Worm (Caenorhabditis elegans) whole organism, mixed stage, embryonic: Measurements from ENCODE around the gene clec-150.

Experiments used
- M03D4.4 ChIP-seq: sonication (generic microtip); optimal IDR thresholded peaks from 2 replicates; lab custom pipeline; 2017; ENCODE audit warnings: mild to moderate bottlenecking, missing genetic modification characterization, missing compliant biosample characterization
- bed-3 ChIP-seq: fragments of 200-800 bp; sonication (Bioruptor generic); optimal IDR thresholded peaks from 3 replicates; lab custom pipeline; 2018; ENCODE audit warnings: mild to moderate bottlenecking, missing genetic modification characterization, moderate library complexity, missing compliant biosample characterization
- blmp-1 ChIP-seq: fragments of 150-350 bp; optimal IDR thresholded peaks from 2 replicates; lab custom pipeline; 2014; ENCODE audit warnings: missing biosample characterization, missing genetic modification characterization
- ceh-39 ChIP-seq: fragments of 150-350 bp; optimal IDR thresholded peaks from 2 replicates; lab custom pipeline; 2014; ENCODE audit warnings: missing biosample characterization, missing genetic modification characterization
- ceh-43 ChIP-seq: fragments of 200-800 bp; sonication (Bioruptor generic); optimal IDR thresholded peaks from 2 replicates; lab custom pipeline; 2018; ENCODE audit warnings: mild to moderate bottlenecking, missing genetic modification characterization, moderate library complexity, missing compliant biosample characterization
- ceh-83 ChIP-seq: fragments of 200-800 bp; sonication (Bioruptor generic); optimal IDR thresholded peaks from 2 replicates; lab custom pipeline; 2018; ENCODE audit warnings: mild to moderate bottlenecking, missing genetic modification characterization, missing compliant biosample characterization
- ces-1 ChIP-seq: fragments of 150-350 bp; optimal IDR thresholded peaks from 2 replicates; lab custom pipeline; 2014; ENCODE audit warnings: missing biosample characterization, missing genetic modification reagents, missing genetic modification characterization
- cnd-1 ChIP-seq: fragments of 200-800 bp; sonication (Bioruptor generic); optimal IDR thresholded peaks from 2 replicates; lab custom pipeline; 2018; ENCODE audit warnings: mild to moderate bottlenecking, missing genetic modification characterization, missing compliant biosample characterization
- drap-1 ChIP-seq: fragments of 200-800 bp; sonication (Bioruptor generic); optimal IDR thresholded peaks from 3 replicates; lab custom pipeline; 2018; ENCODE audit warnings: mild to moderate bottlenecking, missing genetic modification characterization, missing compliant biosample characterization
- elt-1 ChIP-seq: sonication (generic microtip); optimal IDR thresholded peaks from 2 replicates; lab custom pipeline; 2017; ENCODE audit warnings: missing genetic modification characterization, mild to moderate bottlenecking, missing compliant biosample characterization, antibody characterized with exemption, moderate library complexity, borderline replicate concordance; ENCODE audit not compliant: insufficient read depth
- elt-3 ChIP-seq: fragments of 150-350 bp; optimal IDR thresholded peaks from 2 replicates; lab custom pipeline; 2014; ENCODE audit warnings: missing biosample characterization, missing genetic modification characterization
- flh-1 ChIP-seq: fragments of 200-800 bp; sonication (Bioruptor generic); optimal IDR thresholded peaks from 2 replicates; lab custom pipeline; 2018; ENCODE audit warnings: mild to moderate bottlenecking, missing genetic modification characterization, moderate library complexity, missing compliant biosample characterization
- ham-2 ChIP-seq: fragments of 200-800 bp; sonication (Bioruptor generic); optimal IDR thresholded peaks from 2 replicates; lab custom pipeline; 2018; ENCODE audit warnings: mild to moderate bottlenecking, missing genetic modification characterization, missing compliant biosample characterization
- hlh-1 ChIP-seq: fragments of 150-350 bp; optimal IDR thresholded peaks from 2 replicates; lab custom pipeline; 2014; ENCODE audit warnings: missing biosample characterization, missing genetic modification reagents, missing genetic modification characterization
- lin-13 ChIP-seq: fragments of 150-350 bp; optimal IDR thresholded peaks from 2 replicates; lab custom pipeline; 2014; ENCODE audit warnings: missing biosample characterization, missing genetic modification characterization
- lin-32 ChIP-seq: fragments of 200-800 bp; sonication (Bioruptor generic); optimal IDR thresholded peaks from 2 replicates; lab custom pipeline; 2018; ENCODE audit warnings: mild to moderate bottlenecking, missing genetic modification characterization, missing compliant biosample characterization
- lsy-2 ChIP-seq: fragments of 150-350 bp; optimal IDR thresholded peaks from 2 replicates; lab custom pipeline; 2014; ENCODE audit warnings: missing biosample characterization, missing genetic modification characterization
- mab-5 ChIP-seq: fragments of 150-350 bp; optimal IDR thresholded peaks from 2 replicates; lab custom pipeline; 2014; ENCODE audit warnings: missing biosample characterization, missing genetic modification characterization
- mep-1 ChIP-seq: fragments of 150-350 bp; optimal IDR thresholded peaks from 2 replicates; lab custom pipeline; 2017; ENCODE audit warnings: missing biosample characterization, missing genetic modification reagents, missing genetic modification characterization, inconsistent platforms
- mls-2 ChIP-seq: sonication (generic microtip); optimal IDR thresholded peaks from 2 replicates; lab custom pipeline; 2016; ENCODE audit warnings: mild to moderate bottlenecking, missing genetic modification characterization, moderate library complexity, missing compliant biosample characterization
- nhr-12 ChIP-seq: fragments of 150-350 bp; optimal IDR thresholded peaks from 2 replicates; lab custom pipeline; 2014; ENCODE audit warnings: missing biosample characterization, missing genetic modification characterization
- nhr-2 ChIP-seq: fragments of 150-350 bp; optimal IDR thresholded peaks from 2 replicates; lab custom pipeline; 2014; ENCODE audit warnings: missing biosample characterization, missing genetic modification characterization
- nhr-237 ChIP-seq: fragments of 150-350 bp; optimal IDR thresholded peaks from 2 replicates; lab custom pipeline; 2014; ENCODE audit warnings: missing biosample characterization, missing genetic modification characterization
- nhr-28 ChIP-seq: fragments of 150-350 bp; optimal IDR thresholded peaks from 2 replicates; lab custom pipeline; 2014; ENCODE audit warnings: missing biosample characterization, missing genetic modification characterization
- nhr-76 ChIP-seq: sonication (generic microtip); optimal IDR thresholded peaks from 2 replicates; lab custom pipeline; 2017; ENCODE audit warnings: missing biosample characterization, missing genetic modification characterization
- sem-2 ChIP-seq: fragments of 200-800 bp; sonication (Bioruptor generic); optimal IDR thresholded peaks from 2 replicates; lab custom pipeline; 2018; ENCODE audit warnings: mild to moderate bottlenecking, missing genetic modification characterization, missing compliant biosample characterization
- sptf-1 ChIP-seq: sonication (generic microtip); optimal IDR thresholded peaks from 2 replicates; lab custom pipeline; 2017; ENCODE audit warnings: mild to moderate bottlenecking, missing genetic modification characterization, moderate library complexity, missing compliant biosample characterization
- tbx-8 ChIP-seq: fragments of 200-800 bp; sonication (Bioruptor generic); optimal IDR thresholded peaks from 2 replicates; lab custom pipeline; 2018; ENCODE audit warnings: mild to moderate bottlenecking, missing genetic modification characterization, moderate library complexity, missing compliant biosample characterization
- unc-120 ChIP-seq: sonication (generic microtip); optimal IDR thresholded peaks from 2 replicates; lab custom pipeline; 2017; ENCODE audit warnings: missing genetic modification characterization, missing compliant biosample characterization; ENCODE audit not compliant: poor library complexity, severe bottlenecking
- unc-39 ChIP-seq: fragments of 150-350 bp; optimal IDR thresholded peaks from 2 replicates; lab custom pipeline; 2014; ENCODE audit warnings: missing biosample characterization, missing genetic modification characterization
- unc-62 ChIP-seq: fragments of 150-350 bp; optimal IDR thresholded peaks from 2 replicates; lab custom pipeline; 2014; ENCODE audit warnings: missing biosample characterization, missing genetic modification reagents, missing genetic modification characterization
- zip-8 ChIP-seq: fragments of 150-350 bp; optimal IDR thresholded peaks from 2 replicates; lab custom pipeline; 2014; ENCODE audit warnings: missing biosample characterization, missing genetic modification characterization
- ztf-11 ChIP-seq: fragments of 150-350 bp; optimal IDR thresholded peaks from 2 replicates; lab custom pipeline; 2014; ENCODE audit warnings: missing biosample characterization, missing genetic modification characterization

Gene clec-150

ce11 chrIII:1002510-1002909 lies at the start of gene clec-150:
Gene clec-150, plus strand, starts transcription at chrIII:1002707.
- TF ChIP-seq mab-5 (tag; lab: Kevin White, UChicago) (no peak), sptf-1 (tag; lab: Kevin White, UChicago) (no peak), nhr-237 (tag; lab: Kevin White, UChicago) (no peak), sem-2 (GFP tag; lab: Kevin White, UChicago) (no peak), cnd-1 (no peak), lsy-2 (tag; lab: Kevin White, UChicago) (no peak), zip-8 (tag; lab: Kevin White, UChicago) (no peak), blmp-1 (tag; lab: Kevin White, UChicago) (no peak), tbx-8 (GFP tag; lab: Kevin White, UChicago) (no peak), lin-32 (GFP tag; lab: Kevin White, UChicago) (no peak), ztf-11 (tag; lab: Kevin White, UChicago) (no peak), nhr-2 (tag; lab: Kevin White, UChicago) (no peak), elt-3 (tag; lab: Kevin White, UChicago) (no peak), lin-13 (tag; lab: Kevin White, UChicago) (no peak), nhr-76 (tag; lab: Kevin White, UChicago) (no peak), ceh-83 (GFP tag; lab: Kevin White, UChicago) (no peak), bed-3 (no peak)

ce11 chrIII:954553-954952 lies 48.0 kb upstream of the clec-150 start, which contains the start of the genes T12B5.15 and T12B5.14:
Gene T12B5.15, minus strand, starts transcription at chrIII:954653.
Gene T12B5.14, plus strand, starts transcription at chrIII:954873.
- no peak for TF ChIP-seq lsy-2 (tag; lab: Kevin White, UChicago)
- no peak for TF ChIP-seq unc-120 (tag; lab: Kevin White, UChicago)
- no peak for TF ChIP-seq nhr-2 (tag; lab: Kevin White, UChicago)
- TF ChIP-seq ztf-11 (tag; lab: Kevin White, UChicago) = no peak
- no peak for TF ChIP-seq nhr-12 (tag; lab: Kevin White, UChicago)
- TF ChIP-seq M03D4.4 (tag; lab: Kevin White, UChicago) = no peak
- no peak for TF ChIP-seq ces-1
- TF ChIP-seq ham-2 (GFP tag; lab: Kevin White, UChicago) = no peak
- TF ChIP-seq elt-3 (tag; lab: Kevin White, UChicago) = no peak
- no peak for TF ChIP-seq elt-1
- TF ChIP-seq nhr-237 (tag; lab: Kevin White, UChicago) = no peak
- no peak for TF ChIP-seq drap-1 (GFP tag; lab: Kevin White, UChicago)
- no peak for TF ChIP-seq nhr-28 (tag; lab: Kevin White, UChicago)
- TF ChIP-seq unc-39 = no peak

DNA sequence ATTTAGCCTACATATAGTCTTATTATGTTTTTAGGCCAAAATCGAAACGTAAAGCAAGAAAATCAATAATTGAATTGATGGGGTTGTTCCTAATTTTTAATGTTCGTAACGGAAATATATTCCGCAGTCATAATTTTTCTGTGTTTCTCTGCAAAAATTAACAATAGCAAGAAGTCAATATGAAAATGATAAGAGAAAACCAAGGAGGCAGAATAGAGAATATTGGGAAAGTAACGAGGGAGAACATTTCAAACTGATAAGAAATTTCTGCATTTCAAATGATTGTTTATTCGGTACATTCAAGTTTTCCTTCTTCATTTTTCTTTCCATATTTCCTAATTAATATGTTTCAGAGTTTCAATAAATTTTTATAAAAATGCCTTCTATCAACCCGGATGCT lies 46.5 kb upstream of the clec-150 start, which contains the start of gene fbxa-54:
Gene fbxa-54 (plus strand): TSS at position 354 of the 400 bp plus-strand sequence.
- TF ChIP-seq ces-1 = no peak
- no peak for TF ChIP-seq zip-8 (tag; lab: Kevin White, UChicago)
- TF ChIP-seq cnd-1 = no peak
- TF ChIP-seq hlh-1 (tag; lab: Kevin White, UChicago) = no peak
- TF ChIP-seq lin-13 (tag; lab: Kevin White, UChicago) = no peak
- no peak for TF ChIP-seq nhr-2 (tag; lab: Kevin White, UChicago)
- TF ChIP-seq tbx-8 (GFP tag; lab: Kevin White, UChicago) = no peak
- TF ChIP-seq ceh-83 (GFP tag; lab: Kevin White, UChicago) = no peak
- TF ChIP-seq lin-32 (GFP tag; lab: Kevin White, UChicago) = no peak
- TF ChIP-seq drap-1 (GFP tag; lab: Kevin White, UChicago) = no peak
- no peak for TF ChIP-seq bed-3
- TF ChIP-seq flh-1 = no peak
- no peak for TF ChIP-seq unc-120 (tag; lab: Kevin White, UChicago)
- no peak for TF ChIP-seq lsy-2 (tag; lab: Kevin White, UChicago)

DNA sequence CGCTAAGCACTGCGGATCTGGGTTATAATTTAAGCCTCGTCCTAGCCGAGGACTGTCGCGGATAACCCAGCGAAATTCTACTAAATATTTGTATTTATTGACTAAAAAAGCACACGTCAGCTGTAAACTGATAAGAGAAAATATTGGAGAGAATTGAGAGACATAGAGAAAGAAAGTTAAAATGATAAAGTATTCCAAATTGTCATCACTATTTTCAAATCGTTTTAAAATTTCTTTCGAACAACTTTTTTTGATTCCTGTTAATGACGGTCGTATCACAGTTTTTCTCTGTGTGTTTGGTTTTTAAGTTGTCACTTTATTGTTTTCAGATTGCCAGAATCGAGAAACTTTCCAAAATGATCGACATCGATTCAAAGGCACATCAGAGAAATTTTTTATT lies 40.6 kb upstream of the clec-150 start, which contains the start of gene fbxa-51:
Gene fbxa-51 (plus strand): TSS at position 322 of the 400 bp plus-strand sequence.
- no peak for TF ChIP-seq lin-32 (GFP tag; lab: Kevin White, UChicago)
- TF ChIP-seq sem-2 (GFP tag; lab: Kevin White, UChicago) = no peak
- TF ChIP-seq elt-1 = no peak
- no peak for TF ChIP-seq bed-3
- TF ChIP-seq blmp-1 (tag; lab: Kevin White, UChicago) = no peak

- TF ChIP-seq ceh-43 (GFP tag; lab: Kevin White, UChicago) (no peak), unc-39 (no peak), tbx-8 (GFP tag; lab: Kevin White, UChicago) (no peak), nhr-12 (tag; lab: Kevin White, UChicago) (no peak), nhr-2 (tag; lab: Kevin White, UChicago) (no peak), ceh-83 (GFP tag; lab: Kevin White, UChicago) (no peak), ceh-39 (tag; lab: Kevin White, UChicago) (no peak), drap-1 (GFP tag; lab: Kevin White, UChicago) (no peak), zip-8 (tag; lab: Kevin White, UChicago) (no peak), mep-1 (no peak), unc-120 (tag; lab: Kevin White, UChicago) (no peak), bed-3 (no peak), cnd-1 (no peak), hlh-1 (tag; lab: Kevin White, UChicago) (no peak), mls-2 (no peak), lin-13 (tag; lab: Kevin White, UChicago) (no peak), nhr-28 (tag; lab: Kevin White, UChicago) (no peak), ham-2 (GFP tag; lab: Kevin White, UChicago) (no peak), unc-62 (GFP tag; lab: Kevin White, UChicago) (no peak)
Measured at ce11 chrIII:964637-965036, 37.9 kb upstream of the clec-150 start.
